Worm (Caenorhabditis elegans) whole organism, L1 larva: Measurements from ENCODE around the gene rike-1.

Experiments used
- aha-1 ChIP-seq: fragments of 150-350 bp; optimal IDR thresholded peaks from 2 replicates; lab custom pipeline; 2014; ENCODE audit warnings: missing biosample characterization, missing genetic modification characterization
- ama-1 ChIP-seq: fragments of 150-350 bp; optimal IDR thresholded peaks from 2 replicates; lab custom pipeline; 2014
- ceh-90 ChIP-seq: sonication (generic microtip); optimal IDR thresholded peaks from 2 replicates; lab custom pipeline; 2016; ENCODE audit warnings: missing genetic modification characterization, missing compliant biosample characterization
- ces-1 ChIP-seq: fragments of 150-350 bp; optimal IDR thresholded peaks from 2 replicates; lab custom pipeline; 2014; ENCODE audit warnings: missing biosample characterization, missing genetic modification reagents, missing genetic modification characterization
- dpl-1 ChIP-seq, 3 experiments: fragments of 150-350 bp in 2 of 3; sonication (generic microtip) in 1 of 3; optimal IDR thresholded peaks; 2 replicates each; lab custom pipeline; 2014 to 2017; ENCODE audit warnings: missing biosample characterization in 3 of 3, missing genetic modification characterization in 3 of 3, missing genetic modification reagents in 3 of 3
- nhr-28 ChIP-seq: fragments of 150-350 bp; optimal IDR thresholded peaks from 2 replicates; lab custom pipeline; 2014; ENCODE audit warnings: missing biosample characterization, missing genetic modification characterization
- nhr-76 ChIP-seq: sonication (generic microtip); optimal IDR thresholded peaks from 2 replicates; lab custom pipeline; 2017; ENCODE audit warnings: missing biosample characterization, missing genetic modification characterization
- nhr-90 ChIP-seq: sonication (generic microtip); optimal IDR thresholded peaks from 2 replicates; lab custom pipeline; 2016; ENCODE audit warnings: mild to moderate bottlenecking, missing genetic modification characterization, missing compliant biosample characterization; ENCODE audit not compliant: poor library complexity
- tbx-2 ChIP-seq: sonication (generic microtip); optimal IDR thresholded peaks from 2 replicates; lab custom pipeline; 2016; ENCODE audit warnings: missing genetic modification characterization, missing compliant biosample characterization
- unc-130 ChIP-seq: fragments of 150-350 bp; optimal IDR thresholded peaks from 2 replicates; lab custom pipeline; 2017; ENCODE audit warnings: missing biosample characterization, missing genetic modification characterization, inconsistent platforms
- unc-62 ChIP-seq: fragments of 150-350 bp; optimal IDR thresholded peaks from 2 replicates; lab custom pipeline; 2014; ENCODE audit warnings: missing biosample characterization, missing genetic modification reagents, missing genetic modification characterization
- vab-15 ChIP-seq: sonication (generic microtip); optimal IDR thresholded peaks from 2 replicates; lab custom pipeline; 2017; ENCODE audit warnings: missing genotype, mild to moderate bottlenecking, missing genetic modification characterization, missing compliant biosample characterization
- zag-1 ChIP-seq: fragments of 150-350 bp; optimal IDR thresholded peaks from 2 replicates; lab custom pipeline; 2014; ENCODE audit warnings: missing biosample characterization, missing genetic modification characterization

- TF ChIP-seq nhr-90 (tag; lab: Kevin White, UChicago), result no peak
- no peak for TF ChIP-seq tbx-2 (tag; lab: Kevin White, UChicago)
- no peak for TF ChIP-seq unc-62
- no peak for TF ChIP-seq ces-1 (GFP tag; lab: Kevin White, UChicago)
- no peak for TF ChIP-seq dpl-1 (GFP tag; optimal IDR thresholded peaks at IDR 0.05; lab: Kevin White, UChicago)
- TF ChIP-seq ama-1, result no peak
- TF ChIP-seq nhr-76 (tag; lab: Kevin White, UChicago), result no peak
- no peak for TF ChIP-seq nhr-28
- TF ChIP-seq aha-1 (tag; lab: Kevin White, UChicago), result no peak
- no peak for TF ChIP-seq ceh-90 (tag; lab: Kevin White, UChicago)
- TF ChIP-seq vab-15, result no peak
- no peak for TF ChIP-seq zag-1 (tag; lab: Kevin White, UChicago)
- no peak for TF ChIP-seq unc-130 (tag; lab: Kevin White, UChicago)
Measured at ce11 chrV:14532374-14532773, 13.3 kb downstream of the rike-1 start.
